Worm (Caenorhabditis elegans): ENCODE measurements around the gene cblc-1.
"Not testable (repeated sequence)": the region's sequence is repeated elsewhere in the genome, so short reads cannot be mapped to it uniquely, and the experiment has no call there.

DNA sequence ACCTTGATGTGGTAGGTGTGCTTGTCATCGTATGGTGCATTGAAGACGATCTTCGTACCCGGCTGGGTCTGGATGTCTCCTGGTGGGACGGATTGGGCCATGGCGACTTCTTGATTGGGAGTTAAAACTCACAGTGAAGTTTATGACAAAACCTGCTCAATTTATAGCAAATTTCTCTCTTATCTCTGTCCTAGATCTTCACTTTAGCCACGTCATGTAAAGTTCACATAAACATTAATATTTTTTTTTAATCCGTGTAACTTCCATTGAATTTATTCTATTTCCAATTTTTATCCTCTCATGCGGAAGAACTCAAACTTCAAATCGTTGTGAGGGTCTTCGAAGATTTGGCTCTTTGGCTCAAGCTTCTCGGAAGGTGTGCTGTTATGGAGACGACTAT, 24.5 kb downstream of the cblc-1 start, which contains the start of gene msp-31:
- not testable (repeated sequence) for TF ChIP-seq mdl-1 (tag; optimal IDR thresholded peaks at IDR 0.05); aly-2 (tag; optimal IDR thresholded peaks at IDR 0.05); snpc-4 (tag; optimal IDR thresholded peaks at IDR 0.05); unc-39 (tag; optimal IDR thresholded peaks at IDR 0.05); ZK546.5 (tag; optimal IDR thresholded peaks at IDR 0.05); nhr-76 (tag; optimal IDR thresholded peaks at IDR 0.05); egl-27 (tag; optimal IDR thresholded peaks at IDR 0.05); nhr-11 (tag; optimal IDR thresholded peaks at IDR 0.05); daf-12 (tag; optimal IDR thresholded peaks at IDR 0.05); ama-1 (optimal IDR thresholded peaks at IDR 0.05); sea-2 (GFP tag; optimal IDR thresholded peaks at IDR 0.05); unc-62 (GFP tag; optimal IDR thresholded peaks at IDR 0.05); elt-1 (tag; optimal IDR thresholded peaks at IDR 0.05); nhr-237 (tag; optimal IDR thresholded peaks at IDR 0.05)

Measured in whole organism, L3 larva.